Worm (Caenorhabditis elegans): Measurements from ENCODE around the gene wdr-83.

The wdr-83 gene

DNA sequence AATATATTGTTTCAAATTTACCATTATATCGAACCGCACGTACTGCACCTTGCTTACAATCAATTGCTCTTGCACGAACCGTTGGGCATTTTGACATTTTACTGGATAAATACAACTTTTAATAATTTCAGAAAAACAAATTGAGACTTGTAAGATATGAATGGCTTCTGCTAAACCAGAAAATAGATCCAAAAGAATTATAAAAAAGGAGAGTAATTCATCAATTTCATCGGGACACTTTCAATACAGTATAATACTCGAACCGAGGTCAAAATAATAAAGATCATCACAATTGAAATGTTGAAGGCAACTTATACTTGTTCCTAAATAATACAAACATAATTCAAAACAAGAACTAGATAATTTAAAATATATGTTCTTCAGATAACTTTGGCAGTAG is at the start of gene wdr-83:
Gene wdr-83, minus strand, starts transcription at position 101 of the 400 bp plus-strand sequence.
- TF ChIP-seq nhr-10 (tag; optimal IDR thresholded peaks at IDR 0.05) = no peak
- TF ChIP-seq vab-7 (GFP tag; IDR thresholded peaks at IDR 0.05) = no peak

DNA sequence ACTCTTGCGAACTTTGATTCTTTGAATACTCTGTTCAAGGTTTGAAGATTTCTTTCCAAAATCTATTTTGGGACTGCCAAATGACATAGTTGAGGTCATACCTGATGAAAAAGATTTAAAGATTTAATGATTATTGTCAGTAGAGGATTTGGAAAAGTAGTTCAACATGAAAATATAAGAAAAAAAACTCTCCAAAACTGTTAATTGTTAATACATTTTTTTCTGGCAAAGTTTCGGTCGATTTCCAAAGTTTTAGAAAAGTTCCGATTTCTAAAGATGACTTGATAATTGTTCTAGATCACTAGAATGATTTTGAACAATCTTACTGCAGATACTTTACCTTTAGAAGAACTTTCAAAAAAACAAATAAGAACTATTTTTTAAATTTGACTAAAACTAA is 39.8 kb upstream of the wdr-83 start, which contains the start of gene C27A2.7:
Gene C27A2.7, minus strand, starts transcription at position 101 of the 400 bp plus-strand sequence.
- TF ChIP-seq zag-1 (tag; optimal IDR thresholded peaks at IDR 0.05) = no peak
- no peak for TF ChIP-seq Y5F2A.4 (GFP tag; optimal IDR thresholded peaks at IDR 0.05)
- no peak for TF ChIP-seq daf-16 (GFP tag; optimal IDR thresholded peaks at IDR 0.05)
- TF ChIP-seq daf-16 (tag; optimal IDR thresholded peaks at IDR 0.05) = no peak
- no peak for TF ChIP-seq hmg-1.1 (GFP tag; IDR thresholded peaks at IDR 0.05)
- TF ChIP-seq daf-19 (GFP tag; conservative IDR thresholded peaks at IDR 0.05) = no peak
- TF ChIP-seq unc-39 (tag; optimal IDR thresholded peaks at IDR 0.05) = no peak
- no peak for TF ChIP-seq daf-12 (tag; optimal IDR thresholded peaks at IDR 0.05)
- no peak for TF ChIP-seq Y48G9A.11 (GFP tag; IDR thresholded peaks at IDR 0.05)

- TF ChIP-seq lin-38 (GFP tag; IDR thresholded peaks at IDR 0.05) (no peak), ama-1 (optimal IDR thresholded peaks at IDR 0.05) (no peak), snpc-4 (tag; optimal IDR thresholded peaks at IDR 0.05) (no peak), lin-15B (tag; optimal IDR thresholded peaks at IDR 0.05) (no peak), aha-1 (tag) (peak; percentile 14), ZK546.5 (tag; optimal IDR thresholded peaks at IDR 0.05) (no peak), nhr-111 (GFP tag; optimal IDR thresholded peaks at IDR 0.05) (no peak), sdz-12 (GFP tag; optimal IDR thresholded peaks at IDR 0.05) (no peak)
These were observed 38.0 kb upstream of the wdr-83 start, which contains the start of gene idpb-2 for ce11 chrII:5069525-5069924. Gene idpb-2, minus strand, starts transcription at chrII:5069625.

ce11 chrII:5067927-5068326 is 36.4 kb upstream of the wdr-83 start, which contains the start of gene C27A2.8:
Gene C27A2.8, minus strand, starts transcription at chrII:5068043.
- no peak for TF ChIP-seq lin-15B (tag; optimal IDR thresholded peaks at IDR 0.05)
- TF ChIP-seq nhr-10 (tag; optimal IDR thresholded peaks at IDR 0.05) = no peak
- no peak for TF ChIP-seq pha-4 (GFP tag; IDR thresholded peaks at IDR 0.05)
- no peak for TF ChIP-seq pha-4 (tag; optimal IDR thresholded peaks at IDR 0.05)
- TF ChIP-seq dve-1 (tag; optimal IDR thresholded peaks at IDR 0.05; ENCODE audit: insufficient read depth) = no peak
- TF ChIP-seq spr-3 (GFP tag; optimal IDR thresholded peaks at IDR 0.05) = no peak
- TF ChIP-seq attf-4 (tag; optimal IDR thresholded peaks at IDR 0.05) = no peak
- no peak for TF ChIP-seq aly-2 (tag; optimal IDR thresholded peaks at IDR 0.05)
- no peak for TF ChIP-seq cey-2 (tag; optimal IDR thresholded peaks at IDR 0.05; ENCODE audit: borderline replicate concordance, insufficient read depth)
- no peak for TF ChIP-seq nhr-76 (tag; optimal IDR thresholded peaks at IDR 0.05)
- TF ChIP-seq lin-39 (tag; optimal IDR thresholded peaks at IDR 0.05) = no peak
- TF ChIP-seq zip-11 (GFP tag; IDR thresholded peaks at IDR 0.05) = no peak
- TF ChIP-seq nhr-41 (GFP tag; IDR thresholded peaks at IDR 0.05) = no peak
- no peak for TF ChIP-seq rbr-2 (tag; optimal IDR thresholded peaks at IDR 0.05)
- TF ChIP-seq Y105C5A.15 (GFP tag; IDR thresholded peaks at IDR 0.05) = no peak
- TF ChIP-seq zfp-3 (GFP tag; conservative IDR thresholded peaks at IDR 0.05) = no peak
- TF ChIP-seq daf-12 (tag; optimal IDR thresholded peaks at IDR 0.05) = no peak
- TF ChIP-seq ceh-32 (tag; optimal IDR thresholded peaks at IDR 0.05; ENCODE audit: poor library complexity) = no peak

ce11 chrII:5066967-5067366 is 35.5 kb upstream of the wdr-83 start:
- TF ChIP-seq F10B5.3 (tag; optimal IDR thresholded peaks at IDR 0.05) (no peak), ceh-44 (GFP tag; IDR thresholded peaks at IDR 0.05) (no peak), madf-5 (GFP tag; IDR thresholded peaks at IDR 0.05) (no peak), dpl-1 (GFP tag; optimal IDR thresholded peaks at IDR 0.05) (no peak), spr-1 (tag; optimal IDR thresholded peaks at IDR 0.05) (no peak), mxl-2 (GFP tag; conservative IDR thresholded peaks at IDR 0.05) (no peak)

Measured in whole organism, L4 larva.